Fruit fly (Drosophila melanogaster) whole organism, embryonic: ENCODE results near the gene Obp28a.

ENCODE experiments used
- Antp ChIP-seq: fragments of 200-800 bp; sonication (Bioruptor generic); optimal IDR thresholded peaks from 3 replicates; lab custom pipeline; 2016; ENCODE audit warnings: missing biosample characterization, missing genetic modification characterization
- CG13894 ChIP-seq: fragments of 200-800 bp; sonication (Bioruptor generic); optimal IDR thresholded peaks from 3 replicates; lab custom pipeline; 2018; ENCODE audit warnings: missing biosample characterization, mild to moderate bottlenecking, missing genetic modification characterization, moderate library complexity
- CG6175 ChIP-seq: fragments of 200-800 bp; sonication (Bioruptor generic); IDR thresholded peaks from 3 replicates; pipeline ENCODE4 v1.3.6; 2022; ENCODE audit warnings: missing biosample characterization, missing genetic modification characterization
- CG9609 ChIP-seq: fragments of 200-800 bp; sonication (Bioruptor generic); optimal IDR thresholded peaks from 3 replicates; lab custom pipeline; 2016; ENCODE audit warnings: missing biosample characterization, missing genetic modification characterization
- NC2α ChIP-seq: fragments of 200-800 bp; sonication (Bioruptor generic); optimal IDR thresholded peaks from 2 replicates; lab custom pipeline; 2016; ENCODE audit warnings: missing biosample characterization, missing genetic modification characterization
- kah ChIP-seq: fragments of 200-800 bp; sonication (Bioruptor generic); optimal IDR thresholded peaks from 2 replicates; lab custom pipeline; 2018; ENCODE audit warnings: missing biosample characterization, mild to moderate bottlenecking, missing genetic modification characterization
- ken ChIP-seq: fragments of 200-800 bp; sonication (Bioruptor generic); IDR thresholded peaks from 3 replicates; pipeline ENCODE4 v1.3.6; 2022; ENCODE audit warnings: missing biosample characterization, missing genetic modification characterization
- sd ChIP-seq: fragments of 200-800 bp; sonication (Bioruptor generic); optimal IDR thresholded peaks from 3 replicates; lab custom pipeline; 2018; ENCODE audit warnings: missing biosample characterization, mild to moderate bottlenecking, missing genetic modification characterization, moderate library complexity
- tap ChIP-seq: fragments of 200-800 bp; optimal IDR thresholded peaks from 3 replicates; lab custom pipeline; 2019; ENCODE audit warnings: missing biosample characterization, mild to moderate bottlenecking, missing genetic modification characterization, moderate library complexity
- wdn ChIP-seq: fragments of 200-800 bp; sonication (Bioruptor generic); IDR thresholded peaks from 2 replicates; pipeline ENCODE4 v1.3.6; 2022; ENCODE audit warnings: missing biosample characterization, missing genetic modification characterization

DNA sequence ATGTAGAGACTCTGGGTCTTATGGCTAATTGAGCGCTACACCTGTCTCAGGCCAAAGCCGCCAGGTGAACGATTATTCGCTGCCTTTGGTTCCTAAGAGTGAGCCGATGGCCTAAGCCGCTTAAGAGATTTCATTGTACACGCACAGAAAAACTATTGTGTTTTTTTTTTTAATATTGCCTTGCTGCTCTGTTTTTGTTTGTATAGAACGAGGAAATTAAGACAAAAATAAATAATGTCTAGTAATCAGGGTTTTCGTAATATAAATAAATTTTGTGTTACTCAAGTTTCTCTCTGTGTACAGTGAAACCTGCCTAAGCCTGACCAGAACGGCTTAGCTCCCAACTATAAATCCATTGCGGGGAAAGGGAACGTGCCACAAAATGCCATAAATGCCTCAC, 18.2 kb upstream of the Obp28a start:
- TF ChIP-seq ken (GFP tag; lab: Robert Waterston, UW), result no peak
- no peak for TF ChIP-seq tap (tag; lab: Kevin White, UChicago)
- no peak for TF ChIP-seq sd
- no peak for TF ChIP-seq Antp (GFP tag; lab: Kevin White, UChicago)
- TF ChIP-seq wdn (GFP tag; lab: Robert Waterston, UW), result no peak
- TF ChIP-seq kah (GFP tag; lab: Kevin White, UChicago), result no peak
- no peak for TF ChIP-seq NC2α (GFP tag; lab: Kevin White, UChicago)
- TF ChIP-seq CG6175 (GFP tag; lab: Robert Waterston, UW), result no peak
- no peak for TF ChIP-seq CG13894
- no peak for TF ChIP-seq CG9609 (GFP tag; lab: Kevin White, UChicago)
